Fruit fly (Drosophila melanogaster) whole organism, embryonic: ENCODE results near the gene CG9855.

Experiments used
- Abd-B ChIP-seq: fragments of 200-800 bp; sonication (Bioruptor generic); optimal IDR thresholded peaks from 2 replicates; lab custom pipeline; 2018; ENCODE audit warnings: missing biosample characterization, mild to moderate bottlenecking, missing genetic modification characterization, moderate library complexity
- B-H1 ChIP-seq: fragments of 200-800 bp; sonication (Bioruptor generic); IDR thresholded peaks from 3 replicates; pipeline ENCODE4 v1.3.6; 2022; ENCODE audit warnings: missing biosample characterization, missing genetic modification characterization
- CG10321 ChIP-seq: fragments of 200-800 bp; sonication (Bioruptor generic); IDR thresholded peaks from 2 replicates; pipeline ENCODE4 v1.3.6; 2022; ENCODE audit warnings: missing biosample characterization, missing genetic modification characterization
- CG11695 ChIP-seq: fragments of 200-800 bp; sonication (Bioruptor generic); IDR thresholded peaks from 3 replicates; pipeline ENCODE4 v1.3.6; 2022; ENCODE audit warnings: missing biosample characterization, missing genetic modification characterization
- CG12769 ChIP-seq: fragments of 200-800 bp; sonication (Bioruptor generic); optimal IDR thresholded peaks from 2 replicates; lab custom pipeline; 2019; ENCODE audit warnings: missing biosample characterization, mild to moderate bottlenecking, missing genetic modification characterization, moderate library complexity
- CG15479 ChIP-seq: fragments of 200-800 bp; sonication (Bioruptor generic); optimal IDR thresholded peaks from 3 replicates; lab custom pipeline; 2019; ENCODE audit warnings: missing biosample characterization, mild to moderate bottlenecking, missing genetic modification characterization, moderate library complexity
- CG1647 ChIP-seq: fragments of 200-800 bp; sonication (Bioruptor generic); optimal IDR thresholded peaks from 3 replicates; lab custom pipeline; 2016; ENCODE audit warnings: missing biosample characterization, missing genetic modification characterization
- CG18262 ChIP-seq: fragments of 200-800 bp; optimal IDR thresholded peaks from 3 replicates; lab custom pipeline; 2019; ENCODE audit warnings: missing biosample characterization, mild to moderate bottlenecking, missing genetic modification characterization, moderate library complexity
- CG2678 ChIP-seq: fragments of 200-800 bp; sonication (Bioruptor generic); optimal IDR thresholded peaks from 3 replicates; lab custom pipeline; 2019; ENCODE audit warnings: missing biosample characterization, mild to moderate bottlenecking, missing genetic modification characterization, moderate library complexity
- CG32767 ChIP-seq: fragments of 200-800 bp; sonication (Bioruptor generic); IDR thresholded peaks from 2 replicates; pipeline ENCODE4 v1.3.6; 2022; ENCODE audit warnings: missing biosample characterization, missing genetic modification characterization
- CG4360 ChIP-seq: fragments of 200-800 bp; sonication (Bioruptor generic); IDR thresholded peaks from 2 replicates; pipeline ENCODE4 v1.3.6; 2022; ENCODE audit warnings: missing biosample characterization, missing genetic modification characterization
- CG4730 ChIP-seq: fragments of 200-800 bp; sonication (Bioruptor generic); IDR thresholded peaks from 2 replicates; pipeline ENCODE4 v1.3.6; 2022; ENCODE audit warnings: missing biosample characterization, missing genetic modification characterization
- CG7928 ChIP-seq: fragments of 200-800 bp; sonication (Bioruptor generic); optimal IDR thresholded peaks from 2 replicates; lab custom pipeline; 2017; ENCODE audit warnings: missing biosample characterization, mild to moderate bottlenecking, missing genetic modification characterization
- CG9437 ChIP-seq: fragments of 200-800 bp; sonication (Bioruptor generic); optimal IDR thresholded peaks from 2 replicates; lab custom pipeline; 2018; ENCODE audit warnings: missing biosample characterization, mild to moderate bottlenecking, missing genetic modification characterization
- CG9727 ChIP-seq: fragments of 200-800 bp; sonication (Bioruptor generic); optimal IDR thresholded peaks from 3 replicates; lab custom pipeline; 2017; ENCODE audit warnings: missing biosample characterization, mild to moderate bottlenecking, missing genetic modification characterization
- CHES-1-like ChIP-seq: fragments of 200-800 bp; sonication (Bioruptor generic); optimal IDR thresholded peaks from 2 replicates; lab custom pipeline; 2016; ENCODE audit warnings: missing biosample characterization, missing genetic modification characterization
- D ChIP-seq, 2 experiments: fragments of 200-800 bp in 1 of 2; fragments of >200 bp in 1 of 2; sonication (Bioruptor generic) in 1 of 2; optimal IDR thresholded peaks; 2 replicates in 1 of 2; 3 replicates in 1 of 2; lab custom pipeline; 2017; ENCODE audit warnings: mild to moderate bottlenecking in 1 of 2, missing biosample characterization in 1 of 2, missing genetic modification characterization in 1 of 2, missing genetic modification reagents in 1 of 2
- Dbx ChIP-seq: fragments of 200-800 bp; sonication (Bioruptor generic); IDR thresholded peaks from 3 replicates; pipeline ENCODE4 v1.3.6; 2022; ENCODE audit warnings: missing biosample characterization, missing genetic modification characterization
- Dll ChIP-seq: fragments of 200-800 bp; sonication (Bioruptor generic); IDR thresholded peaks from 4 replicates; pipeline ENCODE4 v1.3.6; 2022; ENCODE audit warnings: missing biosample characterization, missing genetic modification characterization; ENCODE audit not compliant: partially characterized antibody
- Doc3 ChIP-seq: fragments of 200-800 bp; sonication (Bioruptor generic); IDR thresholded peaks from 3 replicates; pipeline ENCODE4 v1.3.6; 2022; ENCODE audit warnings: missing biosample characterization, missing genetic modification characterization; ENCODE audit not compliant: partially characterized antibody
- Elba2 ChIP-seq: fragments of 200-800 bp; sonication (Bioruptor generic); optimal IDR thresholded peaks from 3 replicates; lab custom pipeline; 2016; ENCODE audit warnings: missing biosample characterization, missing genetic modification characterization
- Gug ChIP-seq: fragments of 200-800 bp; sonication (Bioruptor generic); IDR thresholded peaks from 4 replicates; pipeline ENCODE4 v1.3.6; 2022; ENCODE audit warnings: missing biosample characterization, missing genetic modification characterization
- Lim3 ChIP-seq: fragments of 200-800 bp; sonication (Bioruptor generic); IDR thresholded peaks from 2 replicates; pipeline ENCODE4 v1.3.6; 2022; ENCODE audit warnings: missing biosample characterization, missing genetic modification characterization
- Mad ChIP-seq: fragments of 200-800 bp; sonication (Bioruptor generic); optimal IDR thresholded peaks from 2 replicates; lab custom pipeline; 2016; ENCODE audit warnings: missing biosample characterization, missing genetic modification characterization
- Med ChIP-seq: fragments of 200-800 bp; sonication (Bioruptor generic); peaks from one replicate; lab custom pipeline; 2016; ENCODE audit warnings: missing biosample characterization, missing genetic modification characterization, mild to moderate bottlenecking, inconsistent platforms, moderate library complexity
- Myb ChIP-seq: fragments of 200-800 bp; sonication (Bioruptor generic); optimal IDR thresholded peaks from 2 replicates; lab custom pipeline; 2016; ENCODE audit warnings: missing biosample characterization, missing genetic modification characterization
- Pdp1 ChIP-seq, 2 experiments: fragments of 200-800 bp; sonication (Bioruptor generic); optimal IDR thresholded peaks; 3 replicates each; lab custom pipeline; 2016; ENCODE audit warnings: missing biosample characterization in 2 of 2, missing genetic modification characterization in 2 of 2, mild to moderate bottlenecking in 1 of 2, moderate library complexity in 1 of 2
- Ptx1 ChIP-seq: fragments of 200-800 bp; sonication (Bioruptor generic); IDR thresholded peaks from 2 replicates; pipeline ENCODE4 v1.3.6; 2022; ENCODE audit warnings: missing biosample characterization, missing genetic modification characterization
- Taf1 ChIP-seq: fragments of 200-800 bp; sonication (Bioruptor generic); IDR thresholded peaks from 2 replicates; pipeline ENCODE4 v1.3.6; 2022; ENCODE audit warnings: missing biosample characterization, missing genetic modification characterization
- abd-A ChIP-seq: fragments of 200-800 bp; sonication (Bioruptor generic); optimal IDR thresholded peaks from 3 replicates; lab custom pipeline; 2019; ENCODE audit warnings: missing biosample characterization, mild to moderate bottlenecking, missing genetic modification characterization, moderate library complexity
- aop ChIP-seq: fragments of 200-800 bp; sonication (Bioruptor generic); IDR thresholded peaks from 2 replicates; pipeline ENCODE4 v1.3.6; 2022; ENCODE audit warnings: missing biosample characterization, missing genetic modification characterization
- ato ChIP-seq: fragments of 200-800 bp; sonication (Bioruptor generic); IDR thresholded peaks from 2 replicates; pipeline ENCODE4 v1.3.6; 2022; ENCODE audit warnings: missing biosample characterization, missing genetic modification characterization; ENCODE audit not compliant: partially characterized antibody
- az2 ChIP-seq: fragments of 200-800 bp; sonication (Bioruptor generic); optimal IDR thresholded peaks from 3 replicates; lab custom pipeline; 2016; ENCODE audit warnings: missing biosample characterization, missing genetic modification characterization
- eve ChIP-seq, 2 experiments: fragments of >200 bp; optimal IDR thresholded peaks; 2 replicates each; lab custom pipeline; 2017; ENCODE audit warnings: missing biosample characterization in 2 of 2, missing genetic modification characterization in 2 of 2
- fd96Cb ChIP-seq: fragments of 200-800 bp; sonication (Bioruptor generic); optimal IDR thresholded peaks from 2 replicates; lab custom pipeline; 2018; ENCODE audit warnings: missing biosample characterization, mild to moderate bottlenecking, missing genetic modification characterization, moderate library complexity
- gce ChIP-seq: fragments of 200-800 bp; sonication (Bioruptor generic); IDR thresholded peaks from 3 replicates; pipeline ENCODE4 v1.3.6; 2022; ENCODE audit warnings: missing biosample characterization, missing genetic modification characterization
- gcm2 ChIP-seq: fragments of 200-800 bp; sonication (Bioruptor generic); optimal IDR thresholded peaks from 2 replicates; lab custom pipeline; 2016; ENCODE audit warnings: missing biosample characterization, missing genetic modification characterization
- lola ChIP-seq, 3 experiments: fragments of >200 bp in 2 of 3; fragments of 200-800 bp in 1 of 3; sonication (Bioruptor generic) in 1 of 3; optimal IDR thresholded peaks; 2 replicates each; lab custom pipeline; 2017 to 2019; ENCODE audit warnings: missing biosample characterization in 3 of 3, missing genetic modification characterization in 3 of 3, mild to moderate bottlenecking in 1 of 3, moderate library complexity in 1 of 3
- nmo ChIP-seq: fragments of 200-800 bp; sonication (Bioruptor generic); optimal IDR thresholded peaks from 2 replicates; lab custom pipeline; 2018; ENCODE audit warnings: missing biosample characterization, mild to moderate bottlenecking, missing genetic modification characterization, moderate library complexity
- pan ChIP-seq, 4 experiments: fragments of >200 bp in 3 of 4; fragments of 200-800 bp in 1 of 4; sonication (Bioruptor generic) in 1 of 4; optimal IDR thresholded peaks in 3 of 4; IDR thresholded peaks in 1 of 4; 2 replicates each; pipeline versions ENCODE4 v1.3.6 to Lab custom; 2017 to 2022; ENCODE audit warnings: missing biosample characterization in 2 of 4, missing genetic modification characterization in 2 of 4, mixed read lengths in 1 of 4
- peb ChIP-seq: fragments of 200-800 bp; sonication (Bioruptor generic); IDR thresholded peaks from 2 replicates; pipeline ENCODE4 v1.3.6; 2022; ENCODE audit warnings: missing biosample characterization, missing genetic modification characterization
- phol ChIP-seq: fragments of 200-800 bp; sonication (Bioruptor generic); optimal IDR thresholded peaks from 3 replicates; lab custom pipeline; 2018; ENCODE audit warnings: missing biosample characterization, mild to moderate bottlenecking, missing genetic modification characterization, moderate library complexity
- pnt ChIP-seq: fragments of 200-800 bp; sonication (Bioruptor generic); optimal IDR thresholded peaks from 3 replicates; lab custom pipeline; 2016; ENCODE audit warnings: missing biosample characterization, missing genetic modification characterization
- schlank ChIP-seq: fragments of 200-800 bp; sonication (Bioruptor generic); optimal IDR thresholded peaks from 2 replicates; lab custom pipeline; 2018; ENCODE audit warnings: missing biosample characterization, mild to moderate bottlenecking, missing genetic modification characterization
- scrt ChIP-seq: fragments of 200-800 bp; sonication (Bioruptor generic); optimal IDR thresholded peaks from 2 replicates; lab custom pipeline; 2018; ENCODE audit warnings: missing biosample characterization, mild to moderate bottlenecking, missing genetic modification characterization, moderate library complexity
- slbo ChIP-seq: fragments of 200-800 bp; sonication (Bioruptor generic); IDR thresholded peaks from 2 replicates; pipeline ENCODE4 v1.3.6; 2022; ENCODE audit warnings: missing biosample characterization, missing genetic modification characterization
- sr ChIP-seq: fragments of 200-800 bp; sonication (Bioruptor generic); IDR thresholded peaks from 3 replicates; pipeline ENCODE4 v1.3.6; 2022; ENCODE audit warnings: missing biosample characterization, missing genetic modification characterization
- tin ChIP-seq: fragments of 200-800 bp; sonication (Bioruptor generic); optimal IDR thresholded peaks from 3 replicates; lab custom pipeline; 2016; ENCODE audit warnings: missing biosample characterization, missing genetic modification characterization
- toy ChIP-seq: fragments of 200-800 bp; sonication (Bioruptor generic); IDR thresholded peaks from 2 replicates; pipeline ENCODE4 v1.3.6; 2022; ENCODE audit warnings: missing biosample characterization, missing genetic modification characterization
- wdn ChIP-seq: fragments of 200-800 bp; sonication (Bioruptor generic); IDR thresholded peaks from 2 replicates; pipeline ENCODE4 v1.3.6; 2022; ENCODE audit warnings: missing biosample characterization, missing genetic modification characterization

CG9855 gene

dm6 chr3R:4437113-4437512 lies 39.4 kb upstream of the CG9855 start, which contains the start of the genes Lipt2 and CG14650 (continued):
- TF ChIP-seq phol (tag; lab: Kevin White, UChicago) = peak; percentile 81
- TF ChIP-seq ato = no peak; the same call in 1 of the 2 replicates
- no peak for TF ChIP-seq CG12769
- TF ChIP-seq fd96Cb (tag; lab: Kevin White, UChicago) = peak; percentile 16
- no peak for TF ChIP-seq CG11695 (GFP tag; lab: Robert Waterston, UW)
- TF ChIP-seq sr (GFP tag; lab: Robert Waterston, UW) = no peak
- peak; percentile 35; the same call in 1 of the 2 replicates for TF ChIP-seq Ptx1 (GFP tag; lab: Robert Waterston, UW)
- peak; percentile 54 for TF ChIP-seq CG9437 (GFP tag; lab: Kevin White, UChicago)
- peak; percentile 98 for TF ChIP-seq CG7928
- TF ChIP-seq Med (GFP tag; lab: Kevin White, UChicago) = peak; percentile 94
- TF ChIP-seq Abd-B (GFP tag; lab: Kevin White, UChicago) = no peak
- no peak for TF ChIP-seq gcm2 (GFP tag; lab: Kevin White, UChicago)
- TF ChIP-seq Gug = 0 out of 4 replicates have a peak, but pooled peaks have one; percentile 46
- TF ChIP-seq CG4360 (GFP tag; lab: Robert Waterston, UW) = no peak
- peak; percentile 86 for TF ChIP-seq Elba2 (GFP tag; lab: Kevin White, UChicago)
- TF ChIP-seq schlank (tag; lab: Kevin White, UChicago) = no peak
- TF ChIP-seq pnt (GFP tag; lab: Kevin White, UChicago) = peak; percentile 65
- TF ChIP-seq Dll = peak; percentile 73; the same call in 3 of the 4 replicates
- no peak for TF ChIP-seq aop (GFP tag; lab: Robert Waterston, UW)
- no peak for TF ChIP-seq Taf1
- peak; percentile 37 for TF ChIP-seq CG1647 (GFP tag; lab: Kevin White, UChicago)
- peak; percentile 50 to 66 for TF ChIP-seq Pdp1 (GFP tag; optimal IDR thresholded peaks at IDR 0.05; lab: Kevin White, UChicago)
- TF ChIP-seq Myb (GFP tag; lab: Kevin White, UChicago) = peak; percentile 92
- no peak for TF ChIP-seq CG15479 (GFP tag; lab: Kevin White, UChicago)
- no peak for TF ChIP-seq Lim3 (GFP tag; lab: Robert Waterston, UW)
- no peak for TF ChIP-seq CG4730
- peak; percentile 55; the same call in 1 of the 2 replicates for TF ChIP-seq wdn (GFP tag; lab: Robert Waterston, UW)
- TF ChIP-seq gce (GFP tag; lab: Robert Waterston, UW) = no peak
- no peak for TF ChIP-seq D (optimal IDR thresholded peaks at IDR 0.05; lab: Kevin White, UChicago)
- TF ChIP-seq D (GFP tag; optimal IDR thresholded peaks at IDR 0.05; lab: Kevin White, UChicago) = no peak
- TF ChIP-seq scrt = no peak
- TF ChIP-seq peb (GFP tag; lab: Robert Waterston, UW) = no peak
- TF ChIP-seq toy (GFP tag; lab: Robert Waterston, UW) = no peak
- TF ChIP-seq CHES-1-like (GFP tag; lab: Kevin White, UChicago) = peak; percentile 35
- peak; percentile 72 for TF ChIP-seq slbo (GFP tag; lab: Robert Waterston, UW)
- no peak for TF ChIP-seq B-H1 (GFP tag; lab: Robert Waterston, UW)
- no peak for TF ChIP-seq CG2678 (tag; lab: Kevin White, UChicago)
- no peak for TF ChIP-seq abd-A (tag; lab: Kevin White, UChicago)
- peak; percentile 33 for TF ChIP-seq CG9727
- TF ChIP-seq CG32767 (GFP tag; lab: Robert Waterston, UW) = no peak
- peak; percentile 47 for TF ChIP-seq az2 (GFP tag; lab: Kevin White, UChicago)
- peak; percentile 27 for TF ChIP-seq Mad (GFP tag; lab: Kevin White, UChicago)
- no peak for TF ChIP-seq pan (optimal IDR thresholded peaks at IDR 0.05; lab: Kevin White, UChicago)
- peak in 1 of 2 experiments; percentile 49 for TF ChIP-seq pan (GFP tag; optimal IDR thresholded peaks at IDR 0.05 in 1 of 2, IDR thresholded peaks at IDR 0.05 in 1 of 2)
- peak; percentile 56 for TF ChIP-seq Doc3 (GFP tag; lab: Robert Waterston, UW)
- no peak for TF ChIP-seq CG10321 (GFP tag; lab: Robert Waterston, UW)
- peak; percentile 77 for TF ChIP-seq nmo (GFP tag; lab: Kevin White, UChicago)
- TF ChIP-seq lola (GFP tag; optimal IDR thresholded peaks at IDR 0.05; lab: Kevin White, UChicago) = peak in 1 of 3 experiments; percentile 52
- TF ChIP-seq CG18262 (tag; lab: Kevin White, UChicago) = peak; percentile 46
- 0 out of 3 replicates have a peak, but pooled peaks have one; percentile 19 for TF ChIP-seq Dbx (GFP tag; lab: Robert Waterston, UW)
- TF ChIP-seq tin (GFP tag; lab: Kevin White, UChicago) = peak; percentile 49
- TF ChIP-seq eve (GFP tag; optimal IDR thresholded peaks at IDR 0.05; lab: Kevin White, UChicago) = no peak
